Worm (Caenorhabditis elegans) whole organism, late embryonic: ENCODE results near the gene fbxa-56.
A peak's percentile ranks its signal among the peaks of the same experiment; 100 is the strongest.

ENCODE experiments used
- C08G9.2 ChIP-seq: sonication (generic microtip); optimal IDR thresholded peaks from 2 replicates; lab custom pipeline; 2016; ENCODE audit warnings: mild to moderate bottlenecking, missing genetic modification characterization, moderate library complexity, missing compliant biosample characterization
- F13H6.1 ChIP-seq: sonication (generic microtip); optimal IDR thresholded peaks from 2 replicates; lab custom pipeline; 2016; ENCODE audit warnings: missing genetic modification characterization, missing compliant biosample characterization
- K09A11.1 ChIP-seq: sonication (generic microtip); optimal IDR thresholded peaks from 2 replicates; lab custom pipeline; 2017; ENCODE audit warnings: antibody characterized with exemption, mild to moderate bottlenecking, missing genetic modification characterization, missing compliant biosample characterization; ENCODE audit not compliant: insufficient read depth
- ama-1 ChIP-seq: fragments of 150-350 bp; optimal IDR thresholded peaks from 2 replicates; lab custom pipeline; 2014
- ceh-14 ChIP-seq: sonication (generic microtip); optimal IDR thresholded peaks from 2 replicates; lab custom pipeline; 2016; ENCODE audit warnings: missing genotype, missing genetic modification characterization, missing compliant biosample characterization
- ceh-18 ChIP-seq: sonication (generic microtip); optimal IDR thresholded peaks from 2 replicates; lab custom pipeline; 2016; ENCODE audit warnings: missing genetic modification characterization, missing compliant biosample characterization
- ceh-19 ChIP-seq: fragments of 200-800 bp; sonication (Bioruptor generic); optimal IDR thresholded peaks from 2 replicates; lab custom pipeline; 2018; ENCODE audit warnings: mild to moderate bottlenecking, missing genetic modification characterization, missing compliant biosample characterization
- ceh-2 ChIP-seq: sonication (generic microtip); optimal IDR thresholded peaks from 2 replicates; lab custom pipeline; 2016; ENCODE audit warnings: missing genotype, missing genetic modification characterization, missing compliant biosample characterization
- ceh-22 ChIP-seq: sonication (generic microtip); optimal IDR thresholded peaks from 2 replicates; lab custom pipeline; 2017; ENCODE audit warnings: missing biosample characterization, missing genetic modification characterization
- ceh-30 ChIP-seq: fragments of 150-350 bp; optimal IDR thresholded peaks from 2 replicates; lab custom pipeline; 2014; ENCODE audit warnings: missing biosample characterization, missing genetic modification characterization
- ceh-31 ChIP-seq: sonication (generic microtip); optimal IDR thresholded peaks from 2 replicates; lab custom pipeline; 2016; ENCODE audit warnings: missing genetic modification characterization, missing compliant biosample characterization
- ceh-34 ChIP-seq: sonication (generic microtip); optimal IDR thresholded peaks from 2 replicates; lab custom pipeline; 2016; ENCODE audit warnings: mild to moderate bottlenecking, missing genetic modification characterization, missing compliant biosample characterization
- ceh-45 ChIP-seq: fragments of 200-800 bp; sonication (Bioruptor generic); IDR thresholded peaks from 2 replicates; pipeline ENCODE4 v1.3.6; 2022; ENCODE audit warnings: missing genetic modification reagents, missing genetic modification characterization, missing compliant biosample characterization
- ceh-48 ChIP-seq: sonication (generic microtip); optimal IDR thresholded peaks from 2 replicates; lab custom pipeline; 2016; ENCODE audit warnings: missing genetic modification characterization, inconsistent platforms, missing compliant biosample characterization
- ceh-6 ChIP-seq: fragments of 200-800 bp; sonication (Bioruptor generic); optimal IDR thresholded peaks from 2 replicates; lab custom pipeline; 2018; ENCODE audit warnings: mild to moderate bottlenecking, missing genetic modification characterization, missing compliant biosample characterization
- che-1 ChIP-seq: sonication (generic microtip); optimal IDR thresholded peaks from 2 replicates; lab custom pipeline; 2016; ENCODE audit warnings: mild to moderate bottlenecking, missing genetic modification characterization, missing compliant biosample characterization
- dve-1 ChIP-seq: sonication (generic microtip); optimal IDR thresholded peaks from 2 replicates; lab custom pipeline; 2017; ENCODE audit warnings: antibody characterized with exemption, mild to moderate bottlenecking, missing genetic modification characterization, missing compliant biosample characterization
- elt-2 ChIP-seq: sonication (generic microtip); optimal IDR thresholded peaks from 2 replicates; lab custom pipeline; 2016; ENCODE audit warnings: missing genetic modification reagents, missing genetic modification characterization, missing compliant biosample characterization
- elt-4 ChIP-seq: sonication (generic microtip); optimal IDR thresholded peaks from 2 replicates; lab custom pipeline; 2016; ENCODE audit warnings: missing genetic modification characterization, missing compliant biosample characterization
- eyg-1 ChIP-seq: sonication (generic microtip); optimal IDR thresholded peaks from 2 replicates; lab custom pipeline; 2016; ENCODE audit warnings: missing genotype, missing genetic modification characterization, missing compliant biosample characterization
- fkh-10 ChIP-seq: fragments of 150-350 bp; optimal IDR thresholded peaks from 2 replicates; lab custom pipeline; 2014; ENCODE audit warnings: missing biosample characterization, missing genetic modification reagents, missing genetic modification characterization
- hlh-30 ChIP-seq: sonication (generic microtip); optimal IDR thresholded peaks from 2 replicates; lab custom pipeline; 2017; ENCODE audit warnings: antibody characterized with exemption, missing genetic modification characterization, missing compliant biosample characterization; ENCODE audit not compliant: insufficient read depth
- hlh-6 ChIP-seq: sonication (generic microtip); optimal IDR thresholded peaks from 2 replicates; lab custom pipeline; 2016; ENCODE audit warnings: missing genotype, missing genetic modification characterization, missing compliant biosample characterization
- madf-2 ChIP-seq: sonication (generic microtip); optimal IDR thresholded peaks from 2 replicates; lab custom pipeline; 2017; ENCODE audit warnings: missing genetic modification characterization, missing compliant biosample characterization
- mec-3 ChIP-seq: sonication (generic microtip); optimal IDR thresholded peaks from 2 replicates; lab custom pipeline; 2016; ENCODE audit warnings: borderline replicate concordance, missing genetic modification characterization, missing compliant biosample characterization
- nfya-1 ChIP-seq: sonication (generic microtip); optimal IDR thresholded peaks from 2 replicates; lab custom pipeline; 2017; ENCODE audit warnings: missing genetic modification characterization, mild to moderate bottlenecking, missing compliant biosample characterization, antibody characterized with exemption, moderate library complexity
- odd-2 ChIP-seq: sonication (generic microtip); optimal IDR thresholded peaks from 2 replicates; lab custom pipeline; 2017; ENCODE audit warnings: antibody characterized with exemption, mild to moderate bottlenecking, missing genetic modification characterization, missing compliant biosample characterization
- pax-1 ChIP-seq: fragments of 150-350 bp; optimal IDR thresholded peaks from 2 replicates; lab custom pipeline; 2014; ENCODE audit warnings: missing biosample characterization, missing genetic modification characterization
- pros-1 ChIP-seq: fragments of 150-350 bp; optimal IDR thresholded peaks from 2 replicates; lab custom pipeline; 2014; ENCODE audit warnings: missing biosample characterization, missing genetic modification reagents, missing genetic modification characterization
- ref-2 ChIP-seq: sonication (generic microtip); optimal IDR thresholded peaks from 2 replicates; lab custom pipeline; 2016; ENCODE audit warnings: missing genetic modification characterization, missing compliant biosample characterization
- rnt-1 ChIP-seq: sonication (generic microtip); optimal IDR thresholded peaks from 2 replicates; lab custom pipeline; 2016; ENCODE audit warnings: missing genetic modification characterization, missing compliant biosample characterization
- sdc-2 ChIP-seq: sonication (generic microtip); optimal IDR thresholded peaks from 2 replicates; lab custom pipeline; 2016; ENCODE audit warnings: missing genotype, missing genetic modification characterization, missing compliant biosample characterization
- syd-9 ChIP-seq: sonication (generic microtip); optimal IDR thresholded peaks from 2 replicates; lab custom pipeline; 2016; ENCODE audit warnings: mild to moderate bottlenecking, missing genetic modification characterization, moderate library complexity, missing compliant biosample characterization
- tbx-2 ChIP-seq: sonication (generic microtip); optimal IDR thresholded peaks from 2 replicates; lab custom pipeline; 2016; ENCODE audit warnings: missing genetic modification characterization, missing compliant biosample characterization
- tbx-7 ChIP-seq: sonication (generic microtip); optimal IDR thresholded peaks from 2 replicates; lab custom pipeline; 2016; ENCODE audit warnings: missing genotype, missing genetic modification characterization, missing compliant biosample characterization
- unc-3 ChIP-seq, 2 experiments: fragments of 200-800 bp in 1 of 2; sonication (Bioruptor generic) in 1 of 2; sonication (generic microtip) in 1 of 2; conservative IDR thresholded peaks in 1 of 2; optimal IDR thresholded peaks in 1 of 2; 2 replicates each; pipeline versions ENCODE4 v1.3.6 to Lab custom; 2016 to 2022; ENCODE audit warnings: missing compliant biosample characterization in 2 of 2, missing genetic modification characterization in 2 of 2, missing genetic modification reagents in 1 of 2
- unc-42 ChIP-seq: sonication (generic microtip); optimal IDR thresholded peaks from 2 replicates; lab custom pipeline; 2016; ENCODE audit warnings: missing genotype, missing genetic modification characterization, missing compliant biosample characterization
- unc-55 ChIP-seq: sonication (generic microtip); optimal IDR thresholded peaks from 2 replicates; lab custom pipeline; 2017; ENCODE audit warnings: missing biosample characterization, missing genetic modification reagents, missing genetic modification characterization
- unc-86 ChIP-seq: sonication (generic microtip); optimal IDR thresholded peaks from 2 replicates; lab custom pipeline; 2016; ENCODE audit warnings: missing genetic modification characterization, missing compliant biosample characterization
- zip-5 ChIP-seq: sonication (generic microtip); optimal IDR thresholded peaks from 2 replicates; lab custom pipeline; 2016; ENCODE audit warnings: missing genetic modification characterization, missing compliant biosample characterization

Gene fbxa-56

ce11 chrIII:887874-888299, 50.0 kb downstream of the fbxa-56 start:
- TF ChIP-seq ceh-2 (tag; lab: Kevin White, UChicago) (no peak), che-1 (tag; lab: Kevin White, UChicago) (no peak), K09A11.1 (tag; lab: Kevin White, UChicago) (peak; percentile 46), ceh-45 (0 out of 2 replicates have a peak, but pooled peaks have one; percentile 19), sdc-2 (tag; lab: Kevin White, UChicago) (no peak), eyg-1 (peak; percentile 53), nfya-1 (tag; lab: Kevin White, UChicago) (peak; percentile 71), zip-5 (tag; lab: Kevin White, UChicago) (no peak), ceh-30 (tag; lab: Kevin White, UChicago) (peak; percentile 22), ceh-31 (tag; lab: Kevin White, UChicago) (peak; percentile 83), pros-1 (tag; lab: Kevin White, UChicago) (peak; percentile 67), ceh-34 (peak; percentile 40), pax-1 (no peak), madf-2 (tag; lab: Kevin White, UChicago) (peak; percentile 13), unc-86 (tag; lab: Kevin White, UChicago) (peak; percentile 13), F13H6.1 (tag; lab: Kevin White, UChicago) (peak; percentile 1), C08G9.2 (tag; lab: Kevin White, UChicago) (no peak), odd-2 (tag; lab: Kevin White, UChicago) (no peak), hlh-6 (no peak), ceh-48 (tag; lab: Kevin White, UChicago) (peak; percentile 99), unc-42 (peak; percentile 73), ref-2 (tag; lab: Kevin White, UChicago) (peak; percentile 35), syd-9 (peak; percentile 14), ama-1 (lab: Kevin White, UChicago) (no peak), fkh-10 (peak; percentile 44), ceh-22 (tag; lab: Kevin White, UChicago) (no peak), unc-3 (GFP tag; conservative IDR thresholded peaks at IDR 0.05; lab: Robert Waterston, UW) (no peak; the same call in 1 of the 2 replicates), unc-3 (tag; optimal IDR thresholded peaks at IDR 0.05; lab: Kevin White, UChicago) (peak; percentile 45), ceh-14 (tag; lab: Kevin White, UChicago) (peak; percentile 50), unc-55 (GFP tag; lab: Kevin White, UChicago) (peak; percentile 55), ceh-19 (peak; percentile 68), mec-3 (tag; lab: Kevin White, UChicago) (no peak), ceh-18 (peak; percentile 42), tbx-2 (tag; lab: Kevin White, UChicago) (peak; percentile 76), hlh-30 (tag; lab: Kevin White, UChicago) (peak; percentile 73), rnt-1 (tag; lab: Kevin White, UChicago) (peak; percentile 10), elt-2 (tag; lab: Kevin White, UChicago) (peak; percentile 52), tbx-7 (tag; lab: Kevin White, UChicago) (no peak), ceh-6 (no peak), elt-4 (tag; lab: Kevin White, UChicago) (no peak), dve-1 (tag; lab: Kevin White, UChicago) (peak; percentile 55)
